Worm (Caenorhabditis elegans) whole organism, L4 larva: ENCODE measurements around the gene R07B1.6.

Experiments
- D1046.2 ChIP-seq: fragments of 200-800 bp; sonication (Bioruptor generic); IDR thresholded peaks from 2 replicates; pipeline ENCODE4 v1.3.6; 2022; ENCODE audit warnings: missing genetic modification characterization, missing compliant biosample characterization
- F26F4.8 ChIP-seq: fragments of 200-800 bp; sonication (Bioruptor generic); conservative IDR thresholded peaks from 2 replicates; pipeline ENCODE4 v1.3.6; 2022; ENCODE audit warnings: missing genetic modification characterization, missing compliant biosample characterization
- F44E2.7 ChIP-seq: fragments of 200-800 bp; sonication (Bioruptor generic); IDR thresholded peaks from 2 replicates; pipeline ENCODE4 v2.1.2; 2022; ENCODE audit warnings: missing genetic modification characterization, missing compliant biosample characterization
- T20F7.1 ChIP-seq: fragments of 200-800 bp; sonication (Bioruptor generic); optimal IDR thresholded peaks from 2 replicates; lab custom pipeline; 2018; ENCODE audit warnings: mild to moderate bottlenecking, missing genetic modification characterization, missing compliant biosample characterization
- Y48G9A.11 ChIP-seq: fragments of 200-800 bp; sonication (Bioruptor generic); IDR thresholded peaks from 2 replicates; pipeline ENCODE4 v1.3.6; 2022; ENCODE audit warnings: missing genetic modification reagents, missing genetic modification characterization, missing compliant biosample characterization
- Y75B8A.6 ChIP-seq: fragments of 200-800 bp; sonication (Bioruptor generic); IDR thresholded peaks from 2 replicates; pipeline ENCODE4 v1.3.6; 2022; ENCODE audit warnings: missing genetic modification reagents, missing genetic modification characterization, missing compliant biosample characterization
- aha-1 ChIP-seq: fragments of 150-350 bp; peaks from one replicate; lab custom pipeline; 2014; ENCODE audit warnings: missing biosample characterization, missing genetic modification characterization
- ama-1 ChIP-seq: fragments of 150-350 bp; optimal IDR thresholded peaks from 2 replicates; lab custom pipeline; 2014; ENCODE audit warnings: inconsistent platforms, mixed read lengths
- ceh-44 ChIP-seq: fragments of 200-800 bp; sonication (Bioruptor generic); IDR thresholded peaks from 2 replicates; pipeline ENCODE4 v1.3.6; 2022; ENCODE audit warnings: missing genetic modification reagents, missing genetic modification characterization, missing compliant biosample characterization
- ceh-62 ChIP-seq: sonication (generic microtip); optimal IDR thresholded peaks from 2 replicates; lab custom pipeline; 2017; ENCODE audit warnings: missing biosample characterization, missing genetic modification characterization
- ceh-82 ChIP-seq: sonication (generic microtip); optimal IDR thresholded peaks from 2 replicates; lab custom pipeline; 2017; ENCODE audit warnings: missing biosample characterization, missing genetic modification characterization
- cey-2 ChIP-seq: sonication (generic microtip); optimal IDR thresholded peaks from 3 replicates; lab custom pipeline; 2017; ENCODE audit warnings: missing genetic modification characterization, mild to moderate bottlenecking, missing compliant biosample characterization, antibody characterized with exemption, borderline replicate concordance; ENCODE audit not compliant: insufficient read depth
- ctbp-1 ChIP-seq: fragments of 200-800 bp; sonication (Bioruptor generic); IDR thresholded peaks from 2 replicates; pipeline ENCODE4 v1.3.6; 2022; ENCODE audit warnings: missing genetic modification reagents, missing genetic modification characterization, missing compliant biosample characterization
- daf-16 ChIP-seq, 3 experiments: sonication (generic microtip); optimal IDR thresholded peaks; 2 replicates each; lab custom pipeline; 2016 to 2017; ENCODE audit warnings: missing genetic modification characterization in 3 of 3, missing genetic modification reagents in 3 of 3, mild to moderate bottlenecking in 2 of 3, missing compliant biosample characterization in 2 of 3, missing biosample characterization in 1 of 3, moderate library complexity in 1 of 3
- daf-19 ChIP-seq: fragments of 200-800 bp; sonication (Bioruptor generic); conservative IDR thresholded peaks from 2 replicates; pipeline ENCODE4 v1.3.6; 2022; ENCODE audit warnings: missing genetic modification characterization, missing compliant biosample characterization
- dmd-6 ChIP-seq: fragments of 200-800 bp; sonication (Bioruptor generic); IDR thresholded peaks from 2 replicates; pipeline ENCODE4 v1.3.6; 2022; ENCODE audit warnings: missing genetic modification reagents, missing genetic modification characterization, missing compliant biosample characterization
- dmd-8 ChIP-seq: fragments of 200-800 bp; sonication (Bioruptor generic); IDR thresholded peaks from 2 replicates; pipeline ENCODE4 v1.3.6; 2022; ENCODE audit warnings: missing genetic modification characterization, missing compliant biosample characterization
- dpl-1 ChIP-seq: fragments of 150-350 bp; optimal IDR thresholded peaks from 2 replicates; lab custom pipeline; 2014; ENCODE audit warnings: missing biosample characterization, missing genetic modification reagents, missing genetic modification characterization
- egl-27 ChIP-seq: sonication (generic microtip); optimal IDR thresholded peaks from 3 replicates; lab custom pipeline; 2017; ENCODE audit warnings: missing biosample characterization, missing genetic modification reagents, missing genetic modification characterization
- fos-1 ChIP-seq: fragments of 150-350 bp; optimal IDR thresholded peaks from 2 replicates; lab custom pipeline; 2014; ENCODE audit warnings: missing biosample characterization, missing genetic modification characterization
- hif-1 ChIP-seq, 2 experiments: sonication (generic microtip); optimal IDR thresholded peaks; 2 replicates each; lab custom pipeline; 2016 to 2017; ENCODE audit warnings: missing compliant biosample characterization in 2 of 2, missing genetic modification characterization in 2 of 2, missing genetic modification reagents in 2 of 2, missing genotype in 2 of 2, mild to moderate bottlenecking in 1 of 2
- hlh-30 ChIP-seq: sonication (generic microtip); optimal IDR thresholded peaks from 2 replicates; lab custom pipeline; 2017; ENCODE audit warnings: antibody characterized with exemption, mild to moderate bottlenecking, missing genetic modification characterization, missing compliant biosample characterization; ENCODE audit not compliant: insufficient read depth
- hmg-1.1 ChIP-seq: fragments of 200-800 bp; sonication (Bioruptor generic); IDR thresholded peaks from 2 replicates; pipeline ENCODE4 v1.3.6; 2022; ENCODE audit warnings: missing genetic modification reagents, missing genetic modification characterization, missing compliant biosample characterization
- lin-13 ChIP-seq: fragments of 150-350 bp; optimal IDR thresholded peaks from 2 replicates; lab custom pipeline; 2014; ENCODE audit warnings: missing biosample characterization, missing genetic modification reagents, missing genetic modification characterization
- lin-29 ChIP-seq: fragments of 200-800 bp; sonication (Bioruptor generic); IDR thresholded peaks from 2 replicates; pipeline ENCODE4 v1.3.6; 2022; ENCODE audit warnings: missing genetic modification reagents, missing genetic modification characterization, missing compliant biosample characterization
- lin-38 ChIP-seq: fragments of 200-800 bp; sonication (Bioruptor generic); IDR thresholded peaks from 2 replicates; pipeline ENCODE4 v1.3.6; 2022; ENCODE audit warnings: missing genetic modification reagents, missing genetic modification characterization, missing compliant biosample characterization
- madf-5 ChIP-seq, 2 experiments: fragments of 200-800 bp; sonication (Bioruptor generic); IDR thresholded peaks; 2 replicates each; pipeline ENCODE4 v1.3.6; 2022; ENCODE audit warnings: missing compliant biosample characterization in 2 of 2, missing genetic modification characterization in 2 of 2
- madf-9 ChIP-seq: fragments of 200-800 bp; sonication (Bioruptor generic); conservative IDR thresholded peaks from 2 replicates; pipeline ENCODE4 v1.3.6; 2022; ENCODE audit warnings: missing genetic modification reagents, missing genetic modification characterization, missing compliant biosample characterization
- mdl-1 ChIP-seq, 2 experiments: fragments of 150-350 bp in 1 of 2; sonication (generic microtip) in 1 of 2; optimal IDR thresholded peaks; 2 replicates each; lab custom pipeline; 2014 to 2017; ENCODE audit warnings: missing biosample characterization in 2 of 2, missing genetic modification characterization in 2 of 2
- nhr-10 ChIP-seq: fragments of 150-350 bp; optimal IDR thresholded peaks from 2 replicates; lab custom pipeline; 2014; ENCODE audit warnings: missing biosample characterization, missing genetic modification characterization
- nhr-237 ChIP-seq: sonication (generic microtip); optimal IDR thresholded peaks from 2 replicates; lab custom pipeline; 2017; ENCODE audit warnings: missing biosample characterization, missing genetic modification characterization
- nhr-28 ChIP-seq: fragments of 150-350 bp; optimal IDR thresholded peaks from 2 replicates; lab custom pipeline; 2014; ENCODE audit warnings: missing biosample characterization, missing genetic modification characterization
- nhr-42 ChIP-seq: fragments of 200-800 bp; sonication (Bioruptor generic); IDR thresholded peaks from 2 replicates; pipeline ENCODE4 v1.3.6; 2022; ENCODE audit warnings: missing genetic modification characterization, missing compliant biosample characterization
- nhr-6 ChIP-seq: fragments of 150-350 bp; optimal IDR thresholded peaks from 2 replicates; lab custom pipeline; 2014; ENCODE audit warnings: missing biosample characterization, missing genetic modification characterization
- nhr-77 ChIP-seq: fragments of 150-350 bp; optimal IDR thresholded peaks from 2 replicates; lab custom pipeline; 2014; ENCODE audit warnings: missing biosample characterization, missing genetic modification characterization
- pha-4 ChIP-seq, 2 experiments: fragments of 150-350 bp in 1 of 2; fragments of 200-800 bp in 1 of 2; sonication (Bioruptor generic) in 1 of 2; IDR thresholded peaks in 1 of 2; optimal IDR thresholded peaks in 1 of 2; 2 replicates each; pipeline versions ENCODE4 v1.3.6 to Lab custom; 2014 to 2022; ENCODE audit warnings: missing genetic modification characterization in 2 of 2, missing genetic modification reagents in 2 of 2, missing biosample characterization in 1 of 2, missing compliant biosample characterization in 1 of 2
- php-3 ChIP-seq: fragments of 200-800 bp; sonication (Bioruptor generic); IDR thresholded peaks from 2 replicates; pipeline ENCODE4 v1.3.6; 2022; ENCODE audit warnings: missing genetic modification reagents, missing genetic modification characterization, missing compliant biosample characterization
- pqm-1 ChIP-seq: sonication (generic microtip); optimal IDR thresholded peaks from 2 replicates; lab custom pipeline; 2017; ENCODE audit warnings: missing biosample characterization, missing genetic modification characterization
- rbr-2 ChIP-seq: sonication (generic microtip); optimal IDR thresholded peaks from 2 replicates; lab custom pipeline; 2016; ENCODE audit warnings: missing genotype, missing genetic modification characterization, missing compliant biosample characterization
- sdz-12 ChIP-seq: fragments of 200-800 bp; sonication (Bioruptor generic); optimal IDR thresholded peaks from 2 replicates; lab custom pipeline; 2018; ENCODE audit warnings: mild to moderate bottlenecking, missing genetic modification characterization, missing compliant biosample characterization
- set-16 ChIP-seq: fragments of 200-800 bp; sonication (Bioruptor generic); IDR thresholded peaks from 2 replicates; pipeline ENCODE4 v1.3.6; 2022; ENCODE audit warnings: missing genetic modification reagents, missing genetic modification characterization, missing compliant biosample characterization
- snpc-1.2 ChIP-seq: fragments of 200-800 bp; sonication (Bioruptor generic); IDR thresholded peaks from 2 replicates; pipeline ENCODE4 v1.3.6; 2022; ENCODE audit warnings: missing genetic modification reagents, missing genetic modification characterization, missing compliant biosample characterization
- snpc-4 ChIP-seq: fragments of 150-350 bp; optimal IDR thresholded peaks from 2 replicates; lab custom pipeline; 2014; ENCODE audit warnings: missing biosample characterization, missing genetic modification characterization
- tra-1 ChIP-seq: fragments of 200-800 bp; sonication (Bioruptor generic); IDR thresholded peaks from 2 replicates; pipeline ENCODE4 v1.3.6; 2022; ENCODE audit warnings: missing genetic modification reagents, missing genetic modification characterization, missing compliant biosample characterization
- unc-62 ChIP-seq, 3 experiments: fragments of 150-350 bp in 1 of 3; sonication (generic microtip); optimal IDR thresholded peaks in 2 of 3; peaks in 1 of 3; 1 replicate in 1 of 3; 2 replicates in 2 of 3; lab custom pipeline; 2014 to 2017; ENCODE audit warnings: missing biosample characterization in 3 of 3, missing genetic modification characterization in 3 of 3, missing genetic modification reagents in 3 of 3, missing genotype in 1 of 3
- zag-1 ChIP-seq: fragments of 150-350 bp; optimal IDR thresholded peaks from 2 replicates; lab custom pipeline; 2014; ENCODE audit warnings: missing biosample characterization, missing genetic modification characterization
- zip-2 ChIP-seq: fragments of 150-350 bp; optimal IDR thresholded peaks from 2 replicates; lab custom pipeline; 2014; ENCODE audit warnings: missing biosample characterization, missing genetic modification characterization
- ztf-11 ChIP-seq: fragments of 150-350 bp; optimal IDR thresholded peaks from 2 replicates; lab custom pipeline; 2014; ENCODE audit warnings: missing biosample characterization, missing genetic modification characterization

Gene R07B1.6

DNA sequence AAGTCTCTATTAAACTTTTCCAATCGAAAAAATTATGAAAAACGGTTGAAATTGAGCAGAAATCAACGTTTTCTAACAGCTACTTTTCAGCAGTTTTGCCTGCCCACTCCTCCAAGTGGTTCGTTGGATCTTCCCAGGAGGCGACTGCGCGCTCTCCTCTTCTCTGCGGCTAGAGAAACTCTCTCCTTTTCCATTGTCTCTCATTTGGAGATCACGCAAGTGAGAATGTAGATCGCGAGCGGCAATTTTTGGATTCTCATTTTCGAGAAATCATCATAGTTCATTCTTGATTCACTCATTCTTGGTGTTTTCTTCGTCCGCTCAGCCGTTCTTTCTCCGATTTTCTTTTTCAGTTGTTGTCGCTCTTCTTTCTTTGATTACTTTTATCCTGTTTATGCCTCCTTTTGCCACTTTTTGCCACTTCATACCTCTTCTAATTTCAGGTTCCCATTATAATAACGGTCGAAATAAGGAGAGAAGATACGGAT is 17.4 kb downstream of the R07B1.6 start, which contains the start of gene mrp-4:
TSS of gene mrp-4 (plus strand) at position 438 of the 488 bp plus-strand sequence.
- TF ChIP-seq unc-62 (GFP tag; optimal IDR thresholded peaks at IDR 0.05 in 1 of 2; lab: Kevin White, UChicago) (peak in 1 of 2 experiments; percentile 33), unc-62 (tag; optimal IDR thresholded peaks at IDR 0.05; lab: Kevin White, UChicago) (no peak), hlh-30 (tag; lab: Kevin White, UChicago) (no peak), hmg-1.1 (GFP tag; lab: Robert Waterston, UW) (no peak)

- no peak for TF ChIP-seq Y75B8A.6 (GFP tag; lab: Robert Waterston, UW)
- TF ChIP-seq F26F4.8 (GFP tag; lab: Robert Waterston, UW) = no peak
- TF ChIP-seq daf-16 (GFP tag; optimal IDR thresholded peaks at IDR 0.05; lab: Kevin White, UChicago) = no peak
- peak; percentile 76 for TF ChIP-seq daf-16 (tag; optimal IDR thresholded peaks at IDR 0.05; lab: Kevin White, UChicago)
- no peak for TF ChIP-seq egl-27 (tag; lab: Kevin White, UChicago)
- TF ChIP-seq T20F7.1 (GFP tag; lab: Kevin White, UChicago) = no peak
- no peak for TF ChIP-seq rbr-2
- no peak for TF ChIP-seq nhr-42 (GFP tag; lab: Robert Waterston, UW)
- TF ChIP-seq nhr-77 (tag; lab: Kevin White, UChicago) = no peak
- TF ChIP-seq daf-19 (GFP tag; lab: Robert Waterston, UW) = no peak
- TF ChIP-seq dpl-1 = no peak
- no peak for TF ChIP-seq ctbp-1 (GFP tag; lab: Robert Waterston, UW)
- TF ChIP-seq madf-5 (GFP tag; IDR thresholded peaks at IDR 0.05; lab: Robert Waterston, UW) = no peak
- peak; percentile 72 for TF ChIP-seq nhr-6
- TF ChIP-seq nhr-28 = peak; percentile 26
- peak in 1 of 2 experiments; percentile 4 for TF ChIP-seq mdl-1 (tag; optimal IDR thresholded peaks at IDR 0.05; lab: Kevin White, UChicago)
- TF ChIP-seq sdz-12 (GFP tag; lab: Kevin White, UChicago) = no peak
- TF ChIP-seq set-16 (GFP tag; lab: Robert Waterston, UW) = no peak
- no peak for TF ChIP-seq hmg-1.1 (GFP tag; lab: Robert Waterston, UW)
- TF ChIP-seq ceh-82 (tag; lab: Kevin White, UChicago) = no peak
- TF ChIP-seq madf-9 = no peak
- TF ChIP-seq dmd-6 (GFP tag; lab: Robert Waterston, UW) = peak; percentile 26; the same call in 1 of the 2 replicates
- TF ChIP-seq hif-1 (tag; optimal IDR thresholded peaks at IDR 0.05; lab: Kevin White, UChicago) = no peak
- no peak for TF ChIP-seq tra-1 (GFP tag; lab: Robert Waterston, UW)
- TF ChIP-seq ceh-62 (tag; lab: Kevin White, UChicago) = no peak
- no peak for TF ChIP-seq ztf-11 (tag; lab: Kevin White, UChicago)
- TF ChIP-seq zip-2 (tag; lab: Kevin White, UChicago) = no peak
- peak; percentile 71 for TF ChIP-seq pqm-1 (tag; lab: Kevin White, UChicago)
- TF ChIP-seq nhr-10 (tag; lab: Kevin White, UChicago) = no peak
- no peak for TF ChIP-seq nhr-237 (tag; lab: Kevin White, UChicago)
- no peak for TF ChIP-seq pha-4 (GFP tag; IDR thresholded peaks at IDR 0.05; lab: Robert Waterston, UW)
- TF ChIP-seq pha-4 (tag; optimal IDR thresholded peaks at IDR 0.05; lab: Kevin White, UChicago) = peak; percentile 61
- no peak for TF ChIP-seq ama-1
- TF ChIP-seq fos-1 = no peak
- TF ChIP-seq lin-29 (GFP tag; lab: Robert Waterston, UW) = no peak
- no peak for TF ChIP-seq lin-38
- no peak for TF ChIP-seq snpc-1.2 (GFP tag; lab: Robert Waterston, UW)
- TF ChIP-seq unc-62 (GFP tag; optimal IDR thresholded peaks at IDR 0.05 in 1 of 2; lab: Kevin White, UChicago) = no peak
- no peak for TF ChIP-seq unc-62 (tag; optimal IDR thresholded peaks at IDR 0.05; lab: Kevin White, UChicago)
- TF ChIP-seq dmd-8 (GFP tag; lab: Robert Waterston, UW) = no peak
- TF ChIP-seq zag-1 = no peak
- TF ChIP-seq ceh-44 (GFP tag; lab: Robert Waterston, UW) = no peak
- TF ChIP-seq cey-2 = no peak
- no peak for TF ChIP-seq php-3 (GFP tag; lab: Robert Waterston, UW)
- no peak for TF ChIP-seq snpc-4
- TF ChIP-seq aha-1 (tag; lab: Kevin White, UChicago) = peak; percentile 82
- no peak for TF ChIP-seq D1046.2 (GFP tag; lab: Robert Waterston, UW)
- no peak for TF ChIP-seq Y48G9A.11 (GFP tag; lab: Robert Waterston, UW)
- no peak for TF ChIP-seq F44E2.7 (GFP tag; lab: Robert Waterston, UW)
- no peak for TF ChIP-seq lin-13 (GFP tag; lab: Kevin White, UChicago)
Measured at ce11 chrX:9892323-9892722, 25.9 kb downstream of the R07B1.6 start, which contains the start of gene F21G4.1. Gene F21G4.1, minus strand, starts transcription at chrX:9892328.
